Worm (Caenorhabditis elegans) whole organism, L1 larva: ENCODE measurements around the gene fbxb-25.

ENCODE experiments used
- dpl-1 ChIP-seq, 3 experiments: fragments of 150-350 bp in 2 of 3; sonication (generic microtip) in 1 of 3; optimal IDR thresholded peaks; 2 replicates each; lab custom pipeline; 2014 to 2017; ENCODE audit warnings: missing biosample characterization in 3 of 3, missing genetic modification characterization in 3 of 3, missing genetic modification reagents in 3 of 3
- lin-13 ChIP-seq: fragments of 150-350 bp; optimal IDR thresholded peaks from 2 replicates; lab custom pipeline; 2014; ENCODE audit warnings: missing biosample characterization, missing genetic modification reagents, missing genetic modification characterization
- mef-2 ChIP-seq: fragments of 150-350 bp; optimal IDR thresholded peaks from 2 replicates; lab custom pipeline; 2014; ENCODE audit warnings: missing biosample characterization, missing genetic modification characterization
- nhr-11 ChIP-seq: fragments of 150-350 bp; optimal IDR thresholded peaks from 2 replicates; lab custom pipeline; 2014; ENCODE audit warnings: missing biosample characterization, missing genetic modification characterization

ce11 chrII:1646199-1646598 is 37.6 kb upstream of the fbxb-25 start, which contains the start of gene ZC204.17:
- TF ChIP-seq nhr-11 (tag; lab: Kevin White, UChicago) (no peak), mef-2 (no peak), lin-13 (GFP tag; lab: Kevin White, UChicago) (no peak), dpl-1 (GFP tag; optimal IDR thresholded peaks at IDR 0.05; lab: Kevin White, UChicago) (no peak)
